Fruit fly (Drosophila melanogaster): Measurements from ENCODE around the gene Taf10b.

Gene Taf10b

dm6 chr2L:2752460-2753411 lies 14.9 kb downstream of the Taf10b start, which contains the start of gene Pgk (continued):
- TF ChIP-seq caup (GFP tag; optimal IDR thresholded peaks at IDR 0.05; ENCODE audit: severe bottlenecking) (peak; percentile 51), CG6175 (GFP tag; IDR thresholded peaks at IDR 0.05) (no peak), Dek (tag; optimal IDR thresholded peaks at IDR 0.05) (peak; percentile 55), Side (GFP tag; optimal IDR thresholded peaks at IDR 0.05) (no peak), CG11695 (GFP tag; IDR thresholded peaks at IDR 0.05) (no peak), CG10543 (GFP tag; optimal IDR thresholded peaks at IDR 0.05) (peak; percentile 81), CG11456 (GFP tag; IDR thresholded peaks at IDR 0.05) (no peak), Rfx (GFP tag; IDR thresholded peaks at IDR 0.05) (no peak), Abd-B (GFP tag; optimal IDR thresholded peaks at IDR 0.05) (no peak), al (GFP tag; IDR thresholded peaks at IDR 0.05) (no peak), CG4820 (GFP tag; optimal IDR thresholded peaks at IDR 0.05) (no peak), gsb (GFP tag; IDR thresholded peaks at IDR 0.05) (no peak), CG17829 (tag; optimal IDR thresholded peaks at IDR 0.05) (peak; percentile 4), insv (GFP tag; optimal IDR thresholded peaks at IDR 0.05) (peak in 1 of 2 experiments; percentile 40), CG1603 (tag; optimal IDR thresholded peaks at IDR 0.05) (peak; percentile 60), Lim3 (GFP tag; IDR thresholded peaks at IDR 0.05) (no peak), CG18619 (GFP tag; optimal IDR thresholded peaks at IDR 0.05) (peak; percentile 12), HHEX (GFP tag; optimal IDR thresholded peaks at IDR 0.05) (peak; percentile 55), dysf (GFP tag; IDR thresholded peaks at IDR 0.05) (no peak), gt (GFP tag; IDR thresholded peaks at IDR 0.05) (no peak), psq (GFP tag; optimal IDR thresholded peaks at IDR 0.05) (no peak), CG1647 (GFP tag; optimal IDR thresholded peaks at IDR 0.05) (no peak), CG3995 (GFP tag; optimal IDR thresholded peaks at IDR 0.05) (no peak), run (tag; optimal IDR thresholded peaks at IDR 0.05) (peak; percentile 75), Bdp1 (GFP tag; optimal IDR thresholded peaks at IDR 0.05) (peak; percentile 28), CG7745 (tag; optimal IDR thresholded peaks at IDR 0.05) (no peak), Myb (GFP tag; optimal IDR thresholded peaks at IDR 0.05) (peak; percentile 37), CG1832 (GFP tag; optimal IDR thresholded peaks at IDR 0.05) (no peak), D (optimal IDR thresholded peaks at IDR 0.05) (peak; percentile 81), D (GFP tag; optimal IDR thresholded peaks at IDR 0.05) (peak; percentile 23), gro (GFP tag; optimal IDR thresholded peaks at IDR 0.05) (peak; percentile 78), lola (GFP tag; optimal IDR thresholded peaks at IDR 0.05) (peak in 1 of 3 experiments; percentile 0), pan (optimal IDR thresholded peaks at IDR 0.05) (no peak), pan (GFP tag; optimal IDR thresholded peaks at IDR 0.05 in 1 of 2, IDR thresholded peaks at IDR 0.05 in 1 of 2) (no peak), CG31388 (GFP tag; optimal IDR thresholded peaks at IDR 0.05) (no peak), cad (GFP tag; optimal IDR thresholded peaks at IDR 0.05) (no peak), CG6272 (GFP tag; IDR thresholded peaks at IDR 0.05) (no peak), tll (GFP tag; optimal IDR thresholded peaks at IDR 0.05) (no peak), CG6813 (GFP tag; optimal IDR thresholded peaks at IDR 0.05) (peak; percentile 63), CG32772 (GFP tag; IDR thresholded peaks at IDR 0.05) (no peak), wdn (GFP tag; IDR thresholded peaks at IDR 0.05) (no peak), pho (GFP tag; optimal IDR thresholded peaks at IDR 0.05) (peak; percentile 47), CG13624 (GFP tag; optimal IDR thresholded peaks at IDR 0.05) (no peak), Trl (optimal IDR thresholded peaks at IDR 0.05) (peak; percentile 99 to 100), Trl (GFP tag; optimal IDR thresholded peaks at IDR 0.05) (peak; percentile 91), zen (tag; optimal IDR thresholded peaks at IDR 0.05) (no peak), CoRest (tag; optimal IDR thresholded peaks at IDR 0.05) (peak; percentile 31), CG12071 (GFP tag; optimal IDR thresholded peaks at IDR 0.05) (peak; percentile 17), Dip2 (GFP tag; IDR thresholded peaks at IDR 0.05) (no peak), fu2 (GFP tag; optimal IDR thresholded peaks at IDR 0.05) (no peak)

All from whole organism, embryonic.